Worm (Caenorhabditis elegans) whole organism, L1 larva: Measurements from ENCODE around the gene cdc-73.
A peak's percentile ranks its signal among the peaks of the same experiment; 100 is the strongest.

ENCODE experiments used
- C04F5.9 ChIP-seq: sonication (generic microtip); optimal IDR thresholded peaks from 2 replicates; lab custom pipeline; 2016; ENCODE audit warnings: missing genetic modification characterization, missing compliant biosample characterization
- C16A3.4 ChIP-seq: fragments of 150-350 bp; optimal IDR thresholded peaks from 2 replicates; lab custom pipeline; 2014; ENCODE audit warnings: missing biosample characterization, missing genetic modification characterization
- F16B12.6 ChIP-seq: fragments of 150-350 bp; optimal IDR thresholded peaks from 2 replicates; lab custom pipeline; 2014; ENCODE audit warnings: missing biosample characterization, missing genetic modification characterization
- Y116A8C.19 ChIP-seq: sonication (generic microtip); optimal IDR thresholded peaks from 2 replicates; lab custom pipeline; 2016; ENCODE audit warnings: missing compliant biosample characterization, missing genetic modification characterization, borderline replicate concordance
- blmp-1 ChIP-seq: fragments of 150-350 bp; optimal IDR thresholded peaks from 2 replicates; lab custom pipeline; 2014; ENCODE audit warnings: missing biosample characterization, missing genetic modification characterization
- ceh-82 ChIP-seq, 3 experiments: fragments of 150-350 bp in 1 of 3; sonication (generic microtip) in 2 of 3; optimal IDR thresholded peaks; 2 replicates each; lab custom pipeline; 2014 to 2017; ENCODE audit warnings: missing biosample characterization in 3 of 3, missing genetic modification characterization in 3 of 3
- ceh-88 ChIP-seq: fragments of 200-800 bp; sonication (Bioruptor generic); IDR thresholded peaks from 2 replicates; pipeline ENCODE4 v1.3.6; 2022; ENCODE audit warnings: missing genetic modification characterization, missing compliant biosample characterization
- ceh-90 ChIP-seq: sonication (generic microtip); optimal IDR thresholded peaks from 2 replicates; lab custom pipeline; 2016; ENCODE audit warnings: missing genetic modification characterization, missing compliant biosample characterization
- dpl-1 ChIP-seq, 3 experiments: fragments of 150-350 bp in 2 of 3; sonication (generic microtip) in 1 of 3; optimal IDR thresholded peaks; 2 replicates each; lab custom pipeline; 2014 to 2017; ENCODE audit warnings: missing biosample characterization in 3 of 3, missing genetic modification characterization in 3 of 3, missing genetic modification reagents in 3 of 3
- dsc-1 ChIP-seq: sonication (generic microtip); optimal IDR thresholded peaks from 2 replicates; lab custom pipeline; 2016; ENCODE audit warnings: mild to moderate bottlenecking, missing genetic modification characterization, missing compliant biosample characterization
- efl-1 ChIP-seq, 4 experiments: fragments of 150-350 bp; optimal IDR thresholded peaks in 3 of 4; peaks in 1 of 4; 1 replicate in 1 of 4; 2 replicates in 3 of 4; lab custom pipeline; 2014; ENCODE audit warnings: missing biosample characterization in 2 of 4, missing genetic modification characterization in 2 of 4, missing genetic modification reagents in 2 of 4
- egl-27 ChIP-seq, 2 experiments: fragments of 150-350 bp in 1 of 2; sonication (generic microtip); optimal IDR thresholded peaks; 3 replicates each; lab custom pipeline; 2017 to 2018; ENCODE audit warnings: missing biosample characterization in 2 of 2, missing genetic modification characterization in 2 of 2, missing genetic modification reagents in 2 of 2
- elt-2 ChIP-seq: sonication (generic microtip); optimal IDR thresholded peaks from 2 replicates; lab custom pipeline; 2016; ENCODE audit warnings: missing genetic modification characterization, mild to moderate bottlenecking, inconsistent platforms, missing compliant biosample characterization, missing genetic modification reagents
- elt-3 ChIP-seq, 6 experiments: fragments of 150-350 bp in 1 of 6; sonication (generic microtip); optimal IDR thresholded peaks; 2 replicates each; lab custom pipeline; 2017 to 2018; ENCODE audit warnings: missing biosample characterization in 6 of 6, missing genetic modification characterization in 6 of 6, inconsistent platforms in 1 of 6
- ets-5 ChIP-seq: fragments of 200-800 bp; sonication (Bioruptor generic); IDR thresholded peaks from 2 replicates; pipeline ENCODE4 v1.3.6; 2022; ENCODE audit warnings: missing genetic modification characterization, missing compliant biosample characterization
- fkh-10 ChIP-seq: sonication (generic microtip); optimal IDR thresholded peaks from 2 replicates; lab custom pipeline; 2017; ENCODE audit warnings: missing biosample characterization, missing genetic modification reagents, missing genetic modification characterization
- fkh-4 ChIP-seq: sonication (generic microtip); optimal IDR thresholded peaks from 2 replicates; lab custom pipeline; 2016; ENCODE audit warnings: missing compliant biosample characterization, missing genetic modification characterization, borderline replicate concordance
- fkh-8 ChIP-seq: sonication (generic microtip); optimal IDR thresholded peaks from 2 replicates; lab custom pipeline; 2016; ENCODE audit warnings: mild to moderate bottlenecking, missing genetic modification characterization, missing compliant biosample characterization
- hlh-17 ChIP-seq: fragments of 200-800 bp; sonication (Bioruptor generic); optimal IDR thresholded peaks from 2 replicates; lab custom pipeline; 2018; ENCODE audit warnings: missing genetic modification characterization, mild to moderate bottlenecking, missing compliant biosample characterization, moderate library complexity, borderline replicate concordance
- hlh-4 ChIP-seq: sonication (generic microtip); optimal IDR thresholded peaks from 2 replicates; lab custom pipeline; 2016; ENCODE audit warnings: mild to moderate bottlenecking, missing genetic modification characterization, missing compliant biosample characterization
- irx-1 ChIP-seq: sonication (generic microtip); optimal IDR thresholded peaks from 2 replicates; lab custom pipeline; 2016; ENCODE audit warnings: missing genetic modification characterization, missing compliant biosample characterization
- jun-1 ChIP-seq: fragments of 150-350 bp; optimal IDR thresholded peaks from 2 replicates; lab custom pipeline; 2014; ENCODE audit warnings: missing biosample characterization, missing genetic modification reagents, missing genetic modification characterization
- lin-14 ChIP-seq: fragments of 200-800 bp; sonication (Bioruptor generic); optimal IDR thresholded peaks from 2 replicates; lab custom pipeline; 2018; ENCODE audit warnings: mild to moderate bottlenecking, missing genetic modification characterization, moderate library complexity, missing compliant biosample characterization
- lin-39 ChIP-seq: fragments of 150-350 bp; optimal IDR thresholded peaks from 2 replicates; lab custom pipeline; 2014; ENCODE audit warnings: missing biosample characterization, missing genetic modification reagents, missing genetic modification characterization
- lir-3 ChIP-seq: sonication (generic microtip); optimal IDR thresholded peaks from 2 replicates; lab custom pipeline; 2016; ENCODE audit warnings: mild to moderate bottlenecking, missing genetic modification characterization, moderate library complexity, missing compliant biosample characterization; ENCODE audit not compliant: poor library complexity
- lsy-2 ChIP-seq, 2 experiments: fragments of 150-350 bp; optimal IDR thresholded peaks; 2 replicates each; lab custom pipeline; 2014; ENCODE audit warnings: missing biosample characterization in 2 of 2, missing genetic modification characterization in 2 of 2
- mdl-1 ChIP-seq, 2 experiments: fragments of 150-350 bp; optimal IDR thresholded peaks; 2 replicates each; lab custom pipeline; 2014 to 2017; ENCODE audit warnings: missing biosample characterization in 2 of 2, missing genetic modification characterization in 2 of 2, inconsistent platforms in 1 of 2
- mep-1 ChIP-seq: fragments of 150-350 bp; optimal IDR thresholded peaks from 2 replicates; lab custom pipeline; 2014; ENCODE audit warnings: missing biosample characterization, missing genetic modification characterization
- nhr-19 ChIP-seq: fragments of 200-800 bp; sonication (Bioruptor generic); conservative IDR thresholded peaks from 2 replicates; pipeline ENCODE4 v1.3.6; 2022; ENCODE audit warnings: missing genetic modification characterization, missing compliant biosample characterization
- nhr-28 ChIP-seq: fragments of 150-350 bp; optimal IDR thresholded peaks from 2 replicates; lab custom pipeline; 2014; ENCODE audit warnings: missing biosample characterization, missing genetic modification characterization
- pax-3 ChIP-seq: fragments of 200-800 bp; sonication (Bioruptor generic); optimal IDR thresholded peaks from 2 replicates; lab custom pipeline; 2018; ENCODE audit warnings: mild to moderate bottlenecking, missing genetic modification characterization, moderate library complexity, missing compliant biosample characterization
- rnt-1 ChIP-seq: sonication (generic microtip); optimal IDR thresholded peaks from 2 replicates; lab custom pipeline; 2016; ENCODE audit warnings: mild to moderate bottlenecking, missing genetic modification characterization, moderate library complexity, missing compliant biosample characterization
- skn-1 ChIP-seq: fragments of 150-350 bp; optimal IDR thresholded peaks from 2 replicates; lab custom pipeline; 2014; ENCODE audit warnings: missing biosample characterization, missing genetic modification characterization
- snpc-4 ChIP-seq: fragments of 150-350 bp; optimal IDR thresholded peaks from 2 replicates; lab custom pipeline; 2014; ENCODE audit warnings: missing biosample characterization, missing genetic modification characterization
- snu-23 ChIP-seq: sonication (generic microtip); optimal IDR thresholded peaks from 2 replicates; lab custom pipeline; 2016; ENCODE audit warnings: missing genetic modification characterization, missing compliant biosample characterization
- sox-4 ChIP-seq: sonication (generic microtip); optimal IDR thresholded peaks from 2 replicates; lab custom pipeline; 2016; ENCODE audit warnings: missing genetic modification characterization, missing compliant biosample characterization
- sptf-1 ChIP-seq: fragments of 150-350 bp; optimal IDR thresholded peaks from 2 replicates; lab custom pipeline; 2014; ENCODE audit warnings: missing biosample characterization, missing genetic modification characterization
- swsn-7 ChIP-seq: sonication (generic microtip); optimal IDR thresholded peaks from 2 replicates; lab custom pipeline; 2016; ENCODE audit warnings: missing genetic modification characterization, missing compliant biosample characterization
- tbx-2 ChIP-seq: sonication (generic microtip); optimal IDR thresholded peaks from 2 replicates; lab custom pipeline; 2016; ENCODE audit warnings: missing genetic modification characterization, missing compliant biosample characterization
- unc-130 ChIP-seq: fragments of 150-350 bp; optimal IDR thresholded peaks from 2 replicates; lab custom pipeline; 2017; ENCODE audit warnings: missing biosample characterization, missing genetic modification characterization, inconsistent platforms
- unc-30 ChIP-seq: sonication (generic microtip); optimal IDR thresholded peaks from 2 replicates; lab custom pipeline; 2017; ENCODE audit warnings: missing biosample characterization, missing genetic modification characterization
- unc-86 ChIP-seq: sonication (generic microtip); optimal IDR thresholded peaks from 2 replicates; lab custom pipeline; 2016; ENCODE audit warnings: missing genetic modification characterization, missing compliant biosample characterization
- unc-98 ChIP-seq: fragments of 200-800 bp; sonication (Bioruptor generic); IDR thresholded peaks from 2 replicates; pipeline ENCODE4 v1.3.6; 2022; ENCODE audit warnings: missing genetic modification characterization, missing compliant biosample characterization
- xbp-1 ChIP-seq: sonication (generic microtip); optimal IDR thresholded peaks from 2 replicates; lab custom pipeline; 2016; ENCODE audit warnings: missing genetic modification characterization, missing compliant biosample characterization
- zag-1 ChIP-seq: fragments of 150-350 bp; optimal IDR thresholded peaks from 2 replicates; lab custom pipeline; 2014; ENCODE audit warnings: missing biosample characterization, missing genetic modification characterization
- ztf-4 ChIP-seq: fragments of 150-350 bp; optimal IDR thresholded peaks from 2 replicates; lab custom pipeline; 2014; ENCODE audit warnings: missing biosample characterization, missing genetic modification characterization

The cdc-73 gene

ce11 chrIV:4049398-4049998, 7.1 kb downstream of the cdc-73 start, which contains the start of gene pcn-1 (continued):
- TF ChIP-seq snu-23 (GFP tag; lab: Kevin White, UChicago) (peak; percentile 96), Y116A8C.19 (tag; lab: Kevin White, UChicago) (peak; percentile 37), lsy-2 (tag; optimal IDR thresholded peaks at IDR 0.05; lab: Kevin White, UChicago) (peak; percentile 95 to 96), unc-86 (peak; percentile 97)

ce11 chrIV:4051539-4051938, 9.2 kb downstream of the cdc-73 start, which contains the start of gene wrt-5:
Gene wrt-5, minus strand, starts transcription at chrIV:4051639.
- TF ChIP-seq efl-1 (optimal IDR thresholded peaks at IDR 0.05; lab: Kevin White, UChicago), result no peak
- TF ChIP-seq efl-1 (GFP tag; optimal IDR thresholded peaks at IDR 0.05 in 1 of 2; lab: Kevin White, UChicago), result no peak
- TF ChIP-seq skn-1 (tag; lab: Kevin White, UChicago), result no peak
- TF ChIP-seq blmp-1 (tag; lab: Kevin White, UChicago), result no peak
- TF ChIP-seq swsn-7 (tag; lab: Kevin White, UChicago), result no peak
- TF ChIP-seq fkh-8 (tag; lab: Kevin White, UChicago), result no peak
- no peak for TF ChIP-seq pax-3 (tag; lab: Kevin White, UChicago)
- no peak for TF ChIP-seq lsy-2 (tag; optimal IDR thresholded peaks at IDR 0.05; lab: Kevin White, UChicago)
- no peak for TF ChIP-seq xbp-1
- TF ChIP-seq nhr-19 (GFP tag; lab: Robert Waterston, UW), result no peak
- TF ChIP-seq C04F5.9 (tag; lab: Kevin White, UChicago), result no peak
- no peak for TF ChIP-seq rnt-1 (tag; lab: Kevin White, UChicago)
- no peak for TF ChIP-seq mep-1
- TF ChIP-seq ztf-4 (tag; lab: Kevin White, UChicago), result no peak

DNA sequence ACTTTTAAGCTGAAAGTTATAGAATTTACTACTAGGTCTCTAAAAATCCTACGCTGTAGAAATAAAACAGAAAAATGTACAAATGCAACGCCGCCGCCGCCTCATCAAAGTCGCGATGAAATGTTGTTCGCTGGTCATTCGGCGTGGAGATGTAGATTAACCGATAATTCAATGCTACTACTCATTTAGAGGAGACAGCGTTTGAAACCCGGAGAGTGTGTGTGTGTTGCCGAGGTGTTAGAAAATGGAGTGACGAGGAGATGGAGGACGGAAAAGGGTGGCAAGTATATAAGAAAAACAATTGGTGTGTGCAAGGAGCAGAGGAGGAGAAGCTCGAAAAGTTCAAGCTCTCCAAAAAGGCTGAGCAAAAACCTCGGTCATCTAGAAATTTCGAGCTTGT, 9.9 kb downstream of the cdc-73 start:
- TF ChIP-seq mdl-1 (tag; optimal IDR thresholded peaks at IDR 0.05; lab: Kevin White, UChicago) (no peak), skn-1 (tag; lab: Kevin White, UChicago) (no peak), swsn-7 (tag; lab: Kevin White, UChicago) (no peak), irx-1 (tag; lab: Kevin White, UChicago) (no peak), dpl-1 (GFP tag; optimal IDR thresholded peaks at IDR 0.05; lab: Kevin White, UChicago) (peak in 1 of 3 experiments; percentile 17), ceh-82 (tag; optimal IDR thresholded peaks at IDR 0.05; lab: Kevin White, UChicago) (no peak), rnt-1 (tag; lab: Kevin White, UChicago) (no peak), jun-1 (tag; lab: Kevin White, UChicago) (no peak), lin-39 (tag; lab: Kevin White, UChicago) (no peak), egl-27 (tag; optimal IDR thresholded peaks at IDR 0.05; lab: Kevin White, UChicago) (no peak), elt-3 (tag; optimal IDR thresholded peaks at IDR 0.05; lab: Kevin White, UChicago) (no peak), sptf-1 (tag; lab: Kevin White, UChicago) (no peak), unc-98 (GFP tag; lab: Robert Waterston, UW) (no peak), hlh-4 (tag; lab: Kevin White, UChicago) (no peak), zag-1 (no peak), ets-5 (GFP tag; lab: Robert Waterston, UW) (no peak), lir-3 (tag; lab: Kevin White, UChicago) (no peak), hlh-17 (GFP tag; lab: Kevin White, UChicago) (no peak), sox-4 (tag; lab: Kevin White, UChicago) (no peak), ztf-4 (tag; lab: Kevin White, UChicago) (no peak), tbx-2 (tag; lab: Kevin White, UChicago) (no peak), ceh-90 (no peak), unc-130 (tag; lab: Kevin White, UChicago) (no peak), snpc-4 (tag; lab: Kevin White, UChicago) (no peak), elt-2 (tag; lab: Kevin White, UChicago) (no peak), snu-23 (GFP tag; lab: Kevin White, UChicago) (peak; percentile 4), efl-1 (optimal IDR thresholded peaks at IDR 0.05; lab: Kevin White, UChicago) (no peak), efl-1 (GFP tag; optimal IDR thresholded peaks at IDR 0.05 in 1 of 2; lab: Kevin White, UChicago) (peak in 1 of 2 experiments; percentile 45), fkh-10 (GFP tag; lab: Kevin White, UChicago) (no peak), C16A3.4 (tag; lab: Kevin White, UChicago) (no peak), fkh-4 (tag; lab: Kevin White, UChicago) (no peak), lin-14 (peak; percentile 57), pax-3 (tag; lab: Kevin White, UChicago) (no peak), unc-30 (tag; lab: Kevin White, UChicago) (no peak), nhr-28 (tag; lab: Kevin White, UChicago) (no peak), mep-1 (no peak), fkh-8 (tag; lab: Kevin White, UChicago) (peak; percentile 2), dsc-1 (no peak), ceh-88 (GFP tag; lab: Robert Waterston, UW) (no peak), F16B12.6 (tag; lab: Kevin White, UChicago) (no peak)
